Fruit fly (Drosophila melanogaster) whole organism, embryonic: ENCODE data around the gene CG7974.

Source experiments
- CG11504 ChIP-seq: fragments of 200-800 bp; sonication (Bioruptor generic); optimal IDR thresholded peaks from 3 replicates; lab custom pipeline; 2019; ENCODE audit warnings: missing biosample characterization, mild to moderate bottlenecking, missing genetic modification characterization, moderate library complexity
- CG11696 ChIP-seq: fragments of 200-800 bp; sonication (Bioruptor generic); IDR thresholded peaks from 2 replicates; pipeline ENCODE4 v1.3.6; 2022; ENCODE audit warnings: missing biosample characterization, missing genetic modification characterization
- CG12104 ChIP-seq: fragments of 200-800 bp; sonication (Bioruptor generic); optimal IDR thresholded peaks from 3 replicates; lab custom pipeline; 2016; ENCODE audit warnings: missing biosample characterization, missing genetic modification characterization
- CG12391 ChIP-seq: fragments of 200-800 bp; sonication (Bioruptor generic); optimal IDR thresholded peaks from 3 replicates; lab custom pipeline; 2018; ENCODE audit warnings: missing biosample characterization, mild to moderate bottlenecking, missing genetic modification characterization, moderate library complexity
- CG12659 ChIP-seq: fragments of 200-800 bp; sonication (Bioruptor generic); optimal IDR thresholded peaks from 3 replicates; lab custom pipeline; 2017; ENCODE audit warnings: mild to moderate bottlenecking, missing biosample characterization, missing genetic modification reagents, missing genetic modification characterization
- CG14050 ChIP-seq: fragments of 200-800 bp; sonication (Bioruptor generic); IDR thresholded peaks from 3 replicates; pipeline ENCODE4 v1.3.6; 2022; ENCODE audit warnings: missing biosample characterization, missing genetic modification characterization
- CG1602 ChIP-seq: fragments of 200-800 bp; sonication (Bioruptor generic); optimal IDR thresholded peaks from 3 replicates; lab custom pipeline; 2016; ENCODE audit warnings: missing biosample characterization, missing genetic modification characterization
- CG17829 ChIP-seq: fragments of 200-800 bp; optimal IDR thresholded peaks from 2 replicates; lab custom pipeline; 2019; ENCODE audit warnings: missing biosample characterization, mild to moderate bottlenecking, missing genetic modification characterization, moderate library complexity
- CG18262 ChIP-seq: fragments of 200-800 bp; optimal IDR thresholded peaks from 3 replicates; lab custom pipeline; 2019; ENCODE audit warnings: missing biosample characterization, mild to moderate bottlenecking, missing genetic modification characterization, moderate library complexity
- CG18599 ChIP-seq: fragments of 200-800 bp; sonication (Bioruptor generic); optimal IDR thresholded peaks from 3 replicates; lab custom pipeline; 2017; ENCODE audit warnings: missing biosample characterization, missing genetic modification characterization, mild to moderate bottlenecking, moderate library complexity, missing genetic modification reagents
- CG2116 ChIP-seq: fragments of 200-800 bp; sonication (Bioruptor generic); optimal IDR thresholded peaks from 3 replicates; lab custom pipeline; 2018; ENCODE audit warnings: missing biosample characterization, mild to moderate bottlenecking, missing genetic modification characterization
- CG2678 ChIP-seq: fragments of 200-800 bp; sonication (Bioruptor generic); optimal IDR thresholded peaks from 3 replicates; lab custom pipeline; 2019; ENCODE audit warnings: missing biosample characterization, mild to moderate bottlenecking, missing genetic modification characterization, moderate library complexity
- CG30020 ChIP-seq: fragments of 200-800 bp; optimal IDR thresholded peaks from 2 replicates; lab custom pipeline; 2019; ENCODE audit warnings: missing biosample characterization, mild to moderate bottlenecking, missing genetic modification characterization, moderate library complexity
- CG32772 ChIP-seq: fragments of 200-800 bp; sonication (Bioruptor generic); IDR thresholded peaks from 2 replicates; pipeline ENCODE4 v1.3.6; 2022; ENCODE audit warnings: missing biosample characterization, missing genetic modification characterization
- CG34422 ChIP-seq: fragments of 200-800 bp; sonication (Bioruptor generic); IDR thresholded peaks from 3 replicates; pipeline ENCODE4 v1.3.6; 2022; ENCODE audit warnings: missing biosample characterization, missing genetic modification characterization
- CG3847 ChIP-seq: fragments of 200-800 bp; sonication (Bioruptor generic); IDR thresholded peaks from 2 replicates; pipeline ENCODE4 v1.3.6; 2022; ENCODE audit warnings: missing biosample characterization, missing genetic modification characterization
- CG4730 ChIP-seq: fragments of 200-800 bp; sonication (Bioruptor generic); IDR thresholded peaks from 2 replicates; pipeline ENCODE4 v1.3.6; 2022; ENCODE audit warnings: missing biosample characterization, missing genetic modification characterization
- CG6654 ChIP-seq: fragments of 200-800 bp; sonication (Bioruptor generic); optimal IDR thresholded peaks from 2 replicates; lab custom pipeline; 2017; ENCODE audit warnings: missing biosample characterization, mild to moderate bottlenecking, missing genetic modification characterization
- CG6689 ChIP-seq: fragments of 200-800 bp; sonication (Bioruptor generic); IDR thresholded peaks from 2 replicates; pipeline ENCODE4 v1.3.6; 2022; ENCODE audit warnings: missing biosample characterization, missing genetic modification characterization
- CG8478 ChIP-seq: fragments of >200 bp; optimal IDR thresholded peaks from 2 replicates; lab custom pipeline; 2018
- CG9797 ChIP-seq: fragments of 200-800 bp; sonication (Bioruptor generic); optimal IDR thresholded peaks from 3 replicates; lab custom pipeline; 2018; ENCODE audit warnings: missing biosample characterization, mild to moderate bottlenecking, missing genetic modification characterization
- CoRest ChIP-seq: fragments of 200-800 bp; sonication (Bioruptor generic); optimal IDR thresholded peaks from 3 replicates; lab custom pipeline; 2018; ENCODE audit warnings: missing biosample characterization, mild to moderate bottlenecking, missing genetic modification characterization, moderate library complexity
- E2f1 ChIP-seq: fragments of 200-800 bp; sonication (Bioruptor generic); IDR thresholded peaks from 2 replicates; pipeline ENCODE4 v1.3.6; 2022; ENCODE audit warnings: missing biosample characterization, missing genetic modification characterization
- MESR4 ChIP-seq: fragments of 200-800 bp; sonication (Bioruptor generic); optimal IDR thresholded peaks from 2 replicates; lab custom pipeline; 2018; ENCODE audit warnings: missing biosample characterization, mild to moderate bottlenecking, missing genetic modification characterization, moderate library complexity
- Max ChIP-seq: fragments of 200-800 bp; sonication (Bioruptor generic); optimal IDR thresholded peaks from 2 replicates; lab custom pipeline; 2016; ENCODE audit warnings: missing biosample characterization, mild to moderate bottlenecking, missing genetic modification characterization
- PHDP ChIP-seq: fragments of 200-800 bp; sonication (Bioruptor generic); optimal IDR thresholded peaks from 3 replicates; lab custom pipeline; 2018; ENCODE audit warnings: missing biosample characterization, mild to moderate bottlenecking, missing genetic modification characterization, moderate library complexity
- Side ChIP-seq: fragments of 200-800 bp; sonication (Bioruptor generic); optimal IDR thresholded peaks from 2 replicates; lab custom pipeline; 2016; ENCODE audit warnings: missing biosample characterization, missing genetic modification characterization
- Sox102F ChIP-seq: fragments of 200-800 bp; sonication (Bioruptor generic); optimal IDR thresholded peaks from 2 replicates; lab custom pipeline; 2018; ENCODE audit warnings: missing biosample characterization, mild to moderate bottlenecking, missing genetic modification characterization, moderate library complexity
- Taf1 ChIP-seq: fragments of 200-800 bp; sonication (Bioruptor generic); IDR thresholded peaks from 2 replicates; pipeline ENCODE4 v1.3.6; 2022; ENCODE audit warnings: missing biosample characterization, missing genetic modification characterization
- Usf ChIP-seq: fragments of 200-800 bp; sonication (Bioruptor generic); optimal IDR thresholded peaks from 2 replicates; lab custom pipeline; 2017; ENCODE audit warnings: missing genotype, missing biosample characterization, missing genetic modification characterization
- al ChIP-seq: fragments of 200-800 bp; sonication (Bioruptor generic); IDR thresholded peaks from 2 replicates; pipeline ENCODE4 v1.3.6; 2022; ENCODE audit warnings: missing biosample characterization, missing genetic modification characterization
- bigmax ChIP-seq: fragments of 200-800 bp; sonication (Bioruptor generic); optimal IDR thresholded peaks from 2 replicates; lab custom pipeline; 2018; ENCODE audit warnings: missing biosample characterization, mild to moderate bottlenecking, missing genetic modification characterization
- bowl ChIP-seq: fragments of 200-800 bp; sonication (Bioruptor generic); IDR thresholded peaks from 2 replicates; pipeline ENCODE4 v1.3.6; 2022; ENCODE audit warnings: missing biosample characterization, missing genetic modification characterization
- cas ChIP-seq: fragments of 200-800 bp; sonication (Bioruptor generic); IDR thresholded peaks from 2 replicates; pipeline ENCODE4 v1.3.6; 2022; ENCODE audit warnings: missing biosample characterization, missing genetic modification characterization
- cato ChIP-seq: fragments of 200-800 bp; sonication (Bioruptor generic); optimal IDR thresholded peaks from 2 replicates; lab custom pipeline; 2016; ENCODE audit warnings: missing biosample characterization, missing genetic modification characterization, borderline replicate concordance
- chn ChIP-seq: fragments of 200-800 bp; sonication (Bioruptor generic); optimal IDR thresholded peaks from 2 replicates; lab custom pipeline; 2016; ENCODE audit warnings: missing biosample characterization, missing genetic modification characterization
- disco-r ChIP-seq: fragments of 200-800 bp; sonication (Bioruptor generic); optimal IDR thresholded peaks from 2 replicates; lab custom pipeline; 2016; ENCODE audit warnings: missing biosample characterization, missing genetic modification characterization
- emc ChIP-seq: fragments of 200-800 bp; sonication (Bioruptor generic); optimal IDR thresholded peaks from 2 replicates; lab custom pipeline; 2016; ENCODE audit warnings: missing biosample characterization, missing genetic modification characterization
- eve ChIP-seq, 2 experiments: fragments of >200 bp; optimal IDR thresholded peaks; 2 replicates each; lab custom pipeline; 2017; ENCODE audit warnings: missing biosample characterization in 2 of 2, missing genetic modification characterization in 2 of 2
- lbe ChIP-seq: fragments of 200-800 bp; sonication (Bioruptor generic); optimal IDR thresholded peaks from 2 replicates; lab custom pipeline; 2016; ENCODE audit warnings: missing biosample characterization, mild to moderate bottlenecking, missing genetic modification characterization
- lola ChIP-seq, 3 experiments: fragments of >200 bp in 2 of 3; fragments of 200-800 bp in 1 of 3; sonication (Bioruptor generic) in 1 of 3; optimal IDR thresholded peaks; 2 replicates each; lab custom pipeline; 2017 to 2019; ENCODE audit warnings: missing biosample characterization in 3 of 3, missing genetic modification characterization in 3 of 3, mild to moderate bottlenecking in 1 of 3, moderate library complexity in 1 of 3
- maf-S ChIP-seq: fragments of 200-800 bp; sonication (Bioruptor generic); optimal IDR thresholded peaks from 2 replicates; lab custom pipeline; 2016; ENCODE audit warnings: missing biosample characterization, missing genetic modification characterization
- nerfin-2 ChIP-seq: fragments of 200-800 bp; sonication (Bioruptor generic); IDR thresholded peaks from 2 replicates; pipeline ENCODE4 v1.3.6; 2022; ENCODE audit warnings: missing biosample characterization, missing genetic modification characterization; ENCODE audit not compliant: partially characterized antibody
- odd ChIP-seq: fragments of 200-800 bp; sonication (Bioruptor generic); optimal IDR thresholded peaks from 2 replicates; lab custom pipeline; 2017; ENCODE audit warnings: missing biosample characterization, mild to moderate bottlenecking, missing genetic modification characterization
- pfk ChIP-seq: fragments of 200-800 bp; sonication (Bioruptor generic); optimal IDR thresholded peaks from 2 replicates; lab custom pipeline; 2018; ENCODE audit warnings: missing biosample characterization, mild to moderate bottlenecking, missing genetic modification characterization, moderate library complexity
- sens ChIP-seq: fragments of 200-800 bp; sonication (Bioruptor generic); peaks from one replicate; lab custom pipeline; 2016; ENCODE audit warnings: missing biosample characterization, missing genetic modification characterization
- slp2 ChIP-seq: fragments of 200-800 bp; sonication (Bioruptor generic); optimal IDR thresholded peaks from 2 replicates; lab custom pipeline; 2016; ENCODE audit warnings: missing biosample characterization, missing genetic modification characterization
- stc ChIP-seq: fragments of 200-800 bp; sonication (Bioruptor generic); IDR thresholded peaks from 2 replicates; pipeline ENCODE4 v1.3.6; 2022; ENCODE audit warnings: missing biosample characterization, missing genetic modification characterization
- tna ChIP-seq: fragments of 200-800 bp; sonication (Bioruptor generic); IDR thresholded peaks from 2 replicates; pipeline ENCODE4 v1.3.6; 2022; ENCODE audit warnings: missing biosample characterization, missing genetic modification characterization; ENCODE audit not compliant: partially characterized antibody
- vfl ChIP-seq: fragments of 200-800 bp; sonication (Bioruptor generic); optimal IDR thresholded peaks from 2 replicates; lab custom pipeline; 2016; ENCODE audit warnings: missing biosample characterization, missing genetic modification characterization

The CG7974 gene

DNA sequence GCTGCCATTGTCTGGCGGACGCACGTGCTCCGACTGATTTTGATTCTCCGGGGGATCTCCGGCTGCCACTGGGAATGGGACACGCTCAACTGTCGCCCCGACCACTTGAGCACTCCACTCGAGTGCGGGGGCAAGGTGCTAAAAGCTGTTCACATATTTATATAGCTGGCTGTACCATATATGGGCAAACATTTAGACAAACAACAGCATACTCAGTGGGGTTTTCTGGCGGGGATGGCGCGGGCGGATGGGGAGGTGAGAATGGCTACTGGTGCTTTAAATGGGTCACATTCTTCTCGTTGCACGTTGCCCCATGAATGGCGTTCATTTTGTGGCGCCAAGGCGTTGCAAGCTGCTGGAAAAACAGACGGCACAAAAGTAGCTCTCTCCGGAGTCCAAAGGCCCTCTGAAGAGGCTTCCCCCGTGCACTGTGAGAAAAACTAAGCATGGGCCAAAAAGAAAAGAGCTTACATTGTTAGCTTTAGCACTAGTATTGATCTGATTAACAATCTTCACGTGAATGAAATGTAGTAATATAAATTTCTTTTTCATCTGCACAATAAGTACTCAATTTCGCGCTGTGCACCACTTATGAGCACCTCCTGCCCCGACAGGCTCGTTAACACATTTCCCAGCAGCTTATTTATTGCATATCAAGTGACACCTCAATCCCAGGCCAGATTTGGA, 25.9 kb downstream of the CG7974 start (continued):
- TF ChIP-seq CG4730 (no peak), Max (no peak), E2f1 (no peak; the same call in 1 of the 2 replicates), PHDP (tag; lab: Kevin White, UChicago) (no peak), vfl (GFP tag; lab: Kevin White, UChicago) (no peak), pfk (GFP tag; lab: Kevin White, UChicago) (no peak), bowl (no peak), disco-r (no peak), cas (GFP tag; lab: Robert Waterston, UW) (no peak), CG2116 (GFP tag; lab: Kevin White, UChicago) (no peak), lola (GFP tag; optimal IDR thresholded peaks at IDR 0.05; lab: Kevin White, UChicago) (peak in 1 of 3 experiments; percentile 43), Sox102F (GFP tag; lab: Kevin White, UChicago) (peak; percentile 12), lbe (GFP tag; lab: Kevin White, UChicago) (no peak), emc (GFP tag; lab: Kevin White, UChicago) (no peak), cato (GFP tag; lab: Kevin White, UChicago) (no peak), CG12104 (GFP tag; lab: Kevin White, UChicago) (no peak), nerfin-2 (GFP tag; lab: Robert Waterston, UW) (no peak), CG11696 (GFP tag; lab: Robert Waterston, UW) (no peak), slp2 (GFP tag; lab: Kevin White, UChicago) (no peak), CG11504 (tag; lab: Kevin White, UChicago) (peak; percentile 51), Taf1 (GFP tag; lab: Robert Waterston, UW) (no peak), MESR4 (GFP tag; lab: Kevin White, UChicago) (no peak), CoRest (peak; percentile 21), tna (GFP tag; lab: Robert Waterston, UW) (no peak), eve (GFP tag; optimal IDR thresholded peaks at IDR 0.05; lab: Kevin White, UChicago) (no peak), al (no peak), CG12659 (GFP tag; lab: Kevin White, UChicago) (no peak), CG34422 (GFP tag; lab: Robert Waterston, UW) (0 out of 3 replicates have a peak, but pooled peaks have one; percentile 22), bigmax (GFP tag; lab: Kevin White, UChicago) (no peak), CG1602 (no peak), Usf (GFP tag; lab: Kevin White, UChicago) (no peak), CG12391 (peak; percentile 27), CG14050 (GFP tag; lab: Robert Waterston, UW) (no peak), Side (no peak), CG18262 (tag; lab: Kevin White, UChicago) (peak; percentile 60), stc (GFP tag; lab: Robert Waterston, UW) (no peak), odd (GFP tag; lab: Kevin White, UChicago) (peak; percentile 29), CG30020 (no peak), CG9797 (GFP tag; lab: Kevin White, UChicago) (no peak), CG2678 (peak; percentile 55), CG18599 (GFP tag; lab: Kevin White, UChicago) (peak; percentile 45), CG32772 (GFP tag; lab: Robert Waterston, UW) (peak; percentile 52; the same call in 1 of the 2 replicates), CG17829 (tag; lab: Kevin White, UChicago) (peak; percentile 20), sens (peak; percentile 88), maf-S (no peak), CG6654 (GFP tag; lab: Kevin White, UChicago) (peak; percentile 27), CG8478 (lab: Kevin White, UChicago) (no peak), CG3847 (0 out of 2 replicates have a peak, but pooled peaks have one; percentile 1), CG6689 (GFP tag; lab: Robert Waterston, UW) (peak; percentile 30; the same call in 1 of the 2 replicates), chn (GFP tag; lab: Kevin White, UChicago) (no peak)
